Worm (Caenorhabditis elegans): ENCODE results near the gene srg-48.
A peak's percentile ranks its signal among the peaks of the same experiment; 100 is the strongest.

srg-48 gene

DNA sequence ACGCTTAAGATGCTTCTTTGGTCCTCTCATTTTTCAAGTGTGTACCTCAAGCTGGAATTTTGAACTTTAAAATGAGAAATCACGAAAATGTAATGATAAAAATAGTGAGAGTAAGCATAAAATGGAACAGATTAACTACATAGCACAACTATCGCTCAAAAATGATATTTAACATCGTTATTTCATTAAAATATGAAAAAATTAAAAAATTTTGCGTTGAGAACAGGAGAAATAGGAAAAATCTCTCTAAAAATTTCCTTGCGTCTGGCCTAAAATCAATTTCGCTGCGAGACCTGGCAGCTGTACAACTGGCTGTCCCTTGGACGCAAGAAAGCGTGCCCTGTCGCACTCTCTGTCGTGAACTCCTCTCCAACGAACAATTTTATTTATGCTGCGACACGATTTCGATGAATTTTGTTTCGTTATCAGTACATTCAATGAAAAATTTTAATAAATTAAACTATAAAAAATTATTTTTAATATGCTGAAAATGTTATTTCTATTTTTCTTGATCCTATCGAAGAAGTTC, 12.5 kb downstream of the srg-48 start, which contains the start of gene rps-4 (continued):
- peak; percentile 23 for TF ChIP-seq jun-1 (tag; optimal IDR thresholded peaks at IDR 0.05)
- no peak for TF ChIP-seq F10B5.3 (tag; optimal IDR thresholded peaks at IDR 0.05)
- TF ChIP-seq nhr-6 (tag; optimal IDR thresholded peaks at IDR 0.05), result peak; percentile 85
- TF ChIP-seq nhr-25 (tag; optimal IDR thresholded peaks at IDR 0.05; ENCODE audit: borderline replicate concordance, insufficient read depth), result peak; percentile 43
- peak; percentile 65 for TF ChIP-seq lin-13 (GFP tag; optimal IDR thresholded peaks at IDR 0.05)
- TF ChIP-seq Y48G9A.11 (GFP tag; IDR thresholded peaks at IDR 0.05), result 0 out of 2 replicates have a peak, but pooled peaks have one; percentile 46
- 0 out of 2 replicates have a peak, but pooled peaks have one; percentile 64 for TF ChIP-seq daf-19 (GFP tag; conservative IDR thresholded peaks at IDR 0.05)
- no peak; the same call in 1 of the 2 replicates for TF ChIP-seq set-16 (GFP tag; IDR thresholded peaks at IDR 0.05)
- TF ChIP-seq unc-62 (GFP tag; optimal IDR thresholded peaks at IDR 0.05 in 1 of 2), result peak in 1 of 2 experiments; percentile 41
- TF ChIP-seq unc-62 (tag; optimal IDR thresholded peaks at IDR 0.05), result no peak
- TF ChIP-seq nhr-111 (GFP tag; optimal IDR thresholded peaks at IDR 0.05), result no peak
- TF ChIP-seq mep-1 (tag; optimal IDR thresholded peaks at IDR 0.05), result peak; percentile 89
- no peak for TF ChIP-seq cey-2 (tag; optimal IDR thresholded peaks at IDR 0.05; ENCODE audit: borderline replicate concordance, insufficient read depth)
- peak; percentile 91 for TF ChIP-seq hlh-11 (tag; optimal IDR thresholded peaks at IDR 0.05)
- 0 out of 2 replicates have a peak, but pooled peaks have one; percentile 5 for TF ChIP-seq ceh-44 (GFP tag; IDR thresholded peaks at IDR 0.05)
- peak; percentile 97 for TF ChIP-seq aha-1 (tag)
- peak; percentile 79 for TF ChIP-seq ceh-20 (GFP tag; IDR thresholded peaks at IDR 0.05)
- no peak for TF ChIP-seq madf-5 (GFP tag; IDR thresholded peaks at IDR 0.05)
- peak; percentile 44 for TF ChIP-seq mxl-3 (GFP tag; optimal IDR thresholded peaks at IDR 0.05)
- TF ChIP-seq lin-29 (GFP tag; IDR thresholded peaks at IDR 0.05), result no peak
- peak; percentile 96 for TF ChIP-seq dve-1 (tag; optimal IDR thresholded peaks at IDR 0.05; ENCODE audit: insufficient read depth)
- peak; percentile 74 for TF ChIP-seq lin-15B (tag; optimal IDR thresholded peaks at IDR 0.05)
- TF ChIP-seq zfp-2 (tag; optimal IDR thresholded peaks at IDR 0.05), result peak; percentile 51
- 0 out of 2 replicates have a peak, but pooled peaks have one; percentile 38 for TF ChIP-seq ZK337.2 (GFP tag; IDR thresholded peaks at IDR 0.05)
- TF ChIP-seq snpc-4 (tag; optimal IDR thresholded peaks at IDR 0.05), result no peak
- TF ChIP-seq pha-4 (GFP tag; IDR thresholded peaks at IDR 0.05), result peak; percentile 68
- TF ChIP-seq pha-4 (tag; optimal IDR thresholded peaks at IDR 0.05), result peak; percentile 62
- no peak for TF ChIP-seq F44E2.7 (GFP tag; IDR thresholded peaks at IDR 0.05)
- TF ChIP-seq pqm-1 (tag; optimal IDR thresholded peaks at IDR 0.05), result peak; percentile 53
- no peak for TF ChIP-seq nhr-41 (GFP tag; IDR thresholded peaks at IDR 0.05)
- no peak; the same call in 1 of the 2 replicates for TF ChIP-seq madf-9 (GFP tag; conservative IDR thresholded peaks at IDR 0.05)
- peak; percentile 83 for TF ChIP-seq dmd-6 (GFP tag; IDR thresholded peaks at IDR 0.05)
- no peak for TF ChIP-seq Y75B8A.6 (GFP tag; IDR thresholded peaks at IDR 0.05)
- no peak for TF ChIP-seq Y105C5A.15 (GFP tag; IDR thresholded peaks at IDR 0.05)
- peak; percentile 50; the same call in 1 of the 2 replicates for TF ChIP-seq vab-7 (GFP tag; IDR thresholded peaks at IDR 0.05)
- no peak for TF ChIP-seq nhr-10 (tag; optimal IDR thresholded peaks at IDR 0.05)
- TF ChIP-seq unc-39 (tag; optimal IDR thresholded peaks at IDR 0.05), result no peak
- no peak for TF ChIP-seq zip-2 (tag; optimal IDR thresholded peaks at IDR 0.05)
- no peak for TF ChIP-seq hlh-30 (tag; optimal IDR thresholded peaks at IDR 0.05; ENCODE audit: insufficient read depth)
- TF ChIP-seq mdl-1 (tag; optimal IDR thresholded peaks at IDR 0.05), result peak in 1 of 2 experiments; percentile 57
- no peak for TF ChIP-seq zip-11 (GFP tag; IDR thresholded peaks at IDR 0.05)
- TF ChIP-seq php-3 (GFP tag; IDR thresholded peaks at IDR 0.05), result 0 out of 2 replicates have a peak, but pooled peaks have one; percentile 42
- TF ChIP-seq ztf-11 (tag; optimal IDR thresholded peaks at IDR 0.05), result no peak
- no peak for TF ChIP-seq F26F4.8 (GFP tag; conservative IDR thresholded peaks at IDR 0.05)
- TF ChIP-seq gei-8 (GFP tag; optimal IDR thresholded peaks at IDR 0.05), result no peak
- TF ChIP-seq ztf-7 (tag; optimal IDR thresholded peaks at IDR 0.05), result no peak
- TF ChIP-seq nhr-11 (tag; optimal IDR thresholded peaks at IDR 0.05), result peak; percentile 81
- peak; percentile 83 for TF ChIP-seq fkh-10 (GFP tag; optimal IDR thresholded peaks at IDR 0.05)
- TF ChIP-seq ZK546.5 (tag; optimal IDR thresholded peaks at IDR 0.05), result no peak
- TF ChIP-seq spr-3 (GFP tag; optimal IDR thresholded peaks at IDR 0.05), result no peak

Data from whole organism, L4 larva.